Worm (Caenorhabditis elegans) whole organism, L1 larva: ENCODE measurements around the gene npr-43.
A peak's percentile ranks its signal among the peaks of the same experiment; 100 is the strongest.

ENCODE experiments used
- aha-1 ChIP-seq: fragments of 150-350 bp; optimal IDR thresholded peaks from 2 replicates; lab custom pipeline; 2014; ENCODE audit warnings: missing biosample characterization, missing genetic modification characterization
- aly-2 ChIP-seq: fragments of 150-350 bp; optimal IDR thresholded peaks from 2 replicates; lab custom pipeline; 2014; ENCODE audit warnings: missing biosample characterization, missing genetic modification characterization
- ama-1 ChIP-seq: fragments of 150-350 bp; optimal IDR thresholded peaks from 2 replicates; lab custom pipeline; 2014
- blmp-1 ChIP-seq: fragments of 150-350 bp; optimal IDR thresholded peaks from 2 replicates; lab custom pipeline; 2014; ENCODE audit warnings: missing biosample characterization, missing genetic modification characterization
- ceh-63 ChIP-seq: fragments of 200-800 bp; sonication (Bioruptor generic); optimal IDR thresholded peaks from 2 replicates; lab custom pipeline; 2018; ENCODE audit warnings: mild to moderate bottlenecking, missing genetic modification characterization, missing compliant biosample characterization
- ceh-8 ChIP-seq: fragments of 200-800 bp; sonication (Bioruptor generic); optimal IDR thresholded peaks from 2 replicates; lab custom pipeline; 2018; ENCODE audit warnings: mild to moderate bottlenecking, missing genetic modification characterization, moderate library complexity, missing compliant biosample characterization
- dsc-1 ChIP-seq: sonication (generic microtip); optimal IDR thresholded peaks from 2 replicates; lab custom pipeline; 2016; ENCODE audit warnings: mild to moderate bottlenecking, missing genetic modification characterization, missing compliant biosample characterization
- efl-1 ChIP-seq, 4 experiments: fragments of 150-350 bp; optimal IDR thresholded peaks in 3 of 4; peaks in 1 of 4; 1 replicate in 1 of 4; 2 replicates in 3 of 4; lab custom pipeline; 2014; ENCODE audit warnings: missing biosample characterization in 2 of 4, missing genetic modification characterization in 2 of 4, missing genetic modification reagents in 2 of 4
- egl-13 ChIP-seq: sonication (generic microtip); optimal IDR thresholded peaks from 2 replicates; lab custom pipeline; 2016; ENCODE audit warnings: missing genotype, missing genetic modification reagents, missing genetic modification characterization, missing compliant biosample characterization
- egl-27 ChIP-seq, 2 experiments: fragments of 150-350 bp in 1 of 2; sonication (generic microtip); optimal IDR thresholded peaks; 3 replicates each; lab custom pipeline; 2017 to 2018; ENCODE audit warnings: missing biosample characterization in 2 of 2, missing genetic modification characterization in 2 of 2, missing genetic modification reagents in 2 of 2
- fkh-10 ChIP-seq: sonication (generic microtip); optimal IDR thresholded peaks from 2 replicates; lab custom pipeline; 2017; ENCODE audit warnings: missing biosample characterization, missing genetic modification reagents, missing genetic modification characterization
- fkh-4 ChIP-seq: sonication (generic microtip); optimal IDR thresholded peaks from 2 replicates; lab custom pipeline; 2016; ENCODE audit warnings: missing compliant biosample characterization, missing genetic modification characterization, borderline replicate concordance
- fos-1 ChIP-seq: fragments of 150-350 bp; optimal IDR thresholded peaks from 2 replicates; lab custom pipeline; 2014; ENCODE audit warnings: missing biosample characterization, missing genetic modification characterization
- hlh-4 ChIP-seq: sonication (generic microtip); optimal IDR thresholded peaks from 2 replicates; lab custom pipeline; 2016; ENCODE audit warnings: mild to moderate bottlenecking, missing genetic modification characterization, missing compliant biosample characterization
- lin-14 ChIP-seq: fragments of 200-800 bp; sonication (Bioruptor generic); optimal IDR thresholded peaks from 2 replicates; lab custom pipeline; 2018; ENCODE audit warnings: mild to moderate bottlenecking, missing genetic modification characterization, moderate library complexity, missing compliant biosample characterization
- lin-15B ChIP-seq: fragments of 150-350 bp; sonication (generic microtip); optimal IDR thresholded peaks from 3 replicates; lab custom pipeline; 2014; ENCODE audit warnings: missing biosample characterization, missing genetic modification characterization
- lin-35 ChIP-seq, 2 experiments: fragments of 150-350 bp; optimal IDR thresholded peaks; 2 replicates each; lab custom pipeline; 2014; ENCODE audit warnings: missing biosample characterization in 2 of 2, missing genetic modification characterization in 2 of 2, missing genetic modification reagents in 2 of 2
- lin-39 ChIP-seq: fragments of 150-350 bp; optimal IDR thresholded peaks from 2 replicates; lab custom pipeline; 2014; ENCODE audit warnings: missing biosample characterization, missing genetic modification reagents, missing genetic modification characterization
- lir-3 ChIP-seq: sonication (generic microtip); optimal IDR thresholded peaks from 2 replicates; lab custom pipeline; 2016; ENCODE audit warnings: mild to moderate bottlenecking, missing genetic modification characterization, moderate library complexity, missing compliant biosample characterization; ENCODE audit not compliant: poor library complexity
- mdl-1 ChIP-seq, 2 experiments: fragments of 150-350 bp; optimal IDR thresholded peaks; 2 replicates each; lab custom pipeline; 2014 to 2017; ENCODE audit warnings: missing biosample characterization in 2 of 2, missing genetic modification characterization in 2 of 2, inconsistent platforms in 1 of 2
- mep-1 ChIP-seq: fragments of 150-350 bp; optimal IDR thresholded peaks from 2 replicates; lab custom pipeline; 2014; ENCODE audit warnings: missing biosample characterization, missing genetic modification characterization
- nhr-19 ChIP-seq: fragments of 200-800 bp; sonication (Bioruptor generic); conservative IDR thresholded peaks from 2 replicates; pipeline ENCODE4 v1.3.6; 2022; ENCODE audit warnings: missing genetic modification characterization, missing compliant biosample characterization
- nhr-20 ChIP-seq: sonication (generic microtip); optimal IDR thresholded peaks from 2 replicates; lab custom pipeline; 2016; ENCODE audit warnings: mild to moderate bottlenecking, missing genetic modification characterization, missing compliant biosample characterization
- nhr-28 ChIP-seq: fragments of 150-350 bp; optimal IDR thresholded peaks from 2 replicates; lab custom pipeline; 2014; ENCODE audit warnings: missing biosample characterization, missing genetic modification characterization
- nhr-71 ChIP-seq: sonication (generic microtip); optimal IDR thresholded peaks from 2 replicates; lab custom pipeline; 2016; ENCODE audit warnings: mild to moderate bottlenecking, missing genetic modification characterization, moderate library complexity, missing compliant biosample characterization
- nhr-76 ChIP-seq: sonication (generic microtip); optimal IDR thresholded peaks from 2 replicates; lab custom pipeline; 2017; ENCODE audit warnings: missing biosample characterization, missing genetic modification characterization
- nhr-85 ChIP-seq: sonication (generic microtip); peaks from one replicate; lab custom pipeline; 2016; ENCODE audit warnings: missing genetic modification characterization, inconsistent platforms, missing compliant biosample characterization
- pag-3 ChIP-seq: sonication (generic microtip); optimal IDR thresholded peaks from 2 replicates; lab custom pipeline; 2017; ENCODE audit warnings: missing genetic modification characterization, mild to moderate bottlenecking, missing compliant biosample characterization, antibody characterized with exemption, borderline replicate concordance; ENCODE audit not compliant: insufficient read depth
- pax-3 ChIP-seq: fragments of 200-800 bp; sonication (Bioruptor generic); optimal IDR thresholded peaks from 2 replicates; lab custom pipeline; 2018; ENCODE audit warnings: mild to moderate bottlenecking, missing genetic modification characterization, moderate library complexity, missing compliant biosample characterization
- pqm-1 ChIP-seq: sonication (generic microtip); optimal IDR thresholded peaks from 3 replicates; lab custom pipeline; 2017; ENCODE audit warnings: missing biosample characterization, missing genetic modification characterization
- rnt-1 ChIP-seq: sonication (generic microtip); optimal IDR thresholded peaks from 2 replicates; lab custom pipeline; 2016; ENCODE audit warnings: mild to moderate bottlenecking, missing genetic modification characterization, moderate library complexity, missing compliant biosample characterization
- sox-4 ChIP-seq: sonication (generic microtip); optimal IDR thresholded peaks from 2 replicates; lab custom pipeline; 2016; ENCODE audit warnings: missing genetic modification characterization, missing compliant biosample characterization
- sup-37 ChIP-seq: fragments of 200-800 bp; sonication (Bioruptor generic); optimal IDR thresholded peaks from 2 replicates; lab custom pipeline; 2018; ENCODE audit warnings: mild to moderate bottlenecking, missing genetic modification characterization, missing compliant biosample characterization
- unc-130 ChIP-seq: fragments of 150-350 bp; optimal IDR thresholded peaks from 2 replicates; lab custom pipeline; 2017; ENCODE audit warnings: missing biosample characterization, missing genetic modification characterization, inconsistent platforms
- unc-98 ChIP-seq: fragments of 200-800 bp; sonication (Bioruptor generic); IDR thresholded peaks from 2 replicates; pipeline ENCODE4 v1.3.6; 2022; ENCODE audit warnings: missing genetic modification characterization, missing compliant biosample characterization
- zag-1 ChIP-seq: fragments of 150-350 bp; optimal IDR thresholded peaks from 2 replicates; lab custom pipeline; 2014; ENCODE audit warnings: missing biosample characterization, missing genetic modification characterization
- ztf-11 ChIP-seq, 2 experiments: sonication (generic microtip); optimal IDR thresholded peaks; 2 replicates each; lab custom pipeline; 2016 to 2017; ENCODE audit warnings: missing genetic modification characterization in 2 of 2, missing biosample characterization in 1 of 2, missing compliant biosample characterization in 1 of 2

npr-43 gene

DNA sequence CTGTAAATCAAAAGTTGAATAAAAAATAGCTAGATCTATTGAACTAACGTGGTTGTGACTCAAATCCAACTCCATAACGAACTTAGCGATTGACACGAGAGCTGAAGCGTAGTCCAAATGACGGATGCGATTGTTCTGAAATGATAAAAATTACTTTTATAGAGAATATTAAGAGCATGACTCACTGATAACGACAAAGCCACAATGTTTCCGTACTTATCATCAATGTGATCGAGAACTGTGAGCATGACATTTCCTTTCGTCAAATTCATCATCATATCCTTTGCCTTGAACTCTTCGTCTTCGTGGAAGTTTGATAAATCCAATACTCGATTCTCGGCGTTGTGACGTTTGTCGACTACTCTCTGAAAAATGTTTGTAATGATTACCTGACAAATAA is 35.1 kb upstream of the npr-43 start (continued):
- TF ChIP-seq sox-4 (tag; lab: Kevin White, UChicago): no peak
- no peak for TF ChIP-seq unc-130 (tag; lab: Kevin White, UChicago)
- no peak for TF ChIP-seq nhr-28 (tag; lab: Kevin White, UChicago)
- no peak for TF ChIP-seq hlh-4 (tag; lab: Kevin White, UChicago)
- TF ChIP-seq unc-98 (GFP tag; lab: Robert Waterston, UW): no peak
- no peak for TF ChIP-seq lin-15B (tag; lab: Kevin White, UChicago)

DNA sequence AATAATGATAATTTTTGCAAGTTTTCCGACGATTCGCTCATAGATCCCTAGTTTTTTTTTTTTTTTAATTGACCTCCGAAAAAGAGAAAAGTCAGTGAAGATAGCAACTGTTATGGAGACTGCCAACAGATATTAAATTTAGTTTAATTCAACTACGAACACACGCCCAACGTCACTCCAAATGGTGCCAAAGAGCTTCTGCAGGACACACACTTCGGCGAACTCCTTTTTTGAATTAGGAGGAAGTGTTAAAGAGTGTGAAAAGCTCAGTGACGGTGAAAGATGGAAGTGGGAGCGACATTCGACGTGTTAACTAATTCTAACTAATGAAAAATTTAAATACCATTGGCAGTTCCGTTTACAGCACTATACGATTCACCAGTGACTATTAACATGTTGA is 33.1 kb upstream of the npr-43 start:
- TF ChIP-seq ztf-11 (tag; optimal IDR thresholded peaks at IDR 0.05; lab: Kevin White, UChicago) (no peak), sup-37 (GFP tag; lab: Kevin White, UChicago) (no peak), nhr-20 (tag; lab: Kevin White, UChicago) (no peak), egl-27 (tag; optimal IDR thresholded peaks at IDR 0.05; lab: Kevin White, UChicago) (no peak), lin-35 (GFP tag; optimal IDR thresholded peaks at IDR 0.05; lab: Kevin White, UChicago) (no peak), efl-1 (optimal IDR thresholded peaks at IDR 0.05; lab: Kevin White, UChicago) (no peak), efl-1 (GFP tag; optimal IDR thresholded peaks at IDR 0.05 in 1 of 2; lab: Kevin White, UChicago) (peak in 1 of 2 experiments; percentile 84), lin-39 (tag; lab: Kevin White, UChicago) (no peak)
- TF ChIP-seq, all 84 proteins: peak for 1

DNA sequence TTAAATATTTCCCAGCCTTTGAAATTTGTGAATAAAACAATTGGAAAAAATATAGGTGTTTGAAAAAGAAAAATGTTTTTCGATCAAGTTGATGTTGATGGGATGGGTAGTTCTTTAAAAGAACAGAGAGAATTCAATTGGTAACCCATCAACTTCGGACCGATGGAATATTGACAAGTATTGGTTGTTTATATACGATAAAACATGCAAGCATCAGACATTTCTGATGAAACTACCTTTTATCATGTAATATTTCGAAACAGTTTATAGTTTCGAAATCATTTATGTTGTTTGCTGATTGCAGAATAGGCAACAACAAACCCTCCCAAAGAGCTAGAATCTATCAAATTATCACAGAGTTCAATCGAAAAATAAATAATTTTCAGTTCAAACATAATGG is 31.0 kb upstream of the npr-43 start:
- no peak for TF ChIP-seq lir-3
- TF ChIP-seq aha-1 (tag; lab: Kevin White, UChicago): no peak
- TF ChIP-seq lin-39 (tag; lab: Kevin White, UChicago): no peak

DNA sequence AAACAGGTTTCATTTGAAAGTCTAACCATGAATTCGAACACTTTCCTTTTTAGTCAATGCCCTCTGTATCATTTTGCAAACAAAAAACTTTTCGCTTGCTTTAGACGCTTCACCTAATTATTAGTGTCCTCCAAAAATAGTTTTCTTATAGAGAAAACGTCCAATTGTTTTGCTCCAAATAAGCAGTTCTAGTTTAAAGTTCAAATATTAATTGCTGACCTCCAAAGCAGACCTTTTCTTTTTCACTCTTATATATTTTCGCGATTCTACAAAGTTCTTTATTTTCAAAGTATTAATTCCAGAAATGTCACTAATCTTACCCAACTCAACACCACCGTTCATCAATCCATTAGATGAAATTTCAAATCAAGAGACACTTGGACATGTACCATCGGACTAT is 29.9 kb upstream of the npr-43 start, which contains the start of gene gnrr-2:
Gene gnrr-2, plus strand, starts transcription at position 301 of the 400 bp plus-strand sequence.
- no peak for TF ChIP-seq nhr-71 (tag; lab: Kevin White, UChicago)
- no peak for TF ChIP-seq fkh-10 (GFP tag; lab: Kevin White, UChicago)
- no peak for TF ChIP-seq mdl-1 (tag; optimal IDR thresholded peaks at IDR 0.05; lab: Kevin White, UChicago)
- TF ChIP-seq nhr-76 (tag; lab: Kevin White, UChicago): no peak
- no peak for TF ChIP-seq fkh-4 (tag; lab: Kevin White, UChicago)
- no peak for TF ChIP-seq ama-1
- no peak for TF ChIP-seq ceh-63 (GFP tag; lab: Kevin White, UChicago)
- TF ChIP-seq lin-14 (GFP tag; lab: Kevin White, UChicago): no peak
- no peak for TF ChIP-seq nhr-19 (GFP tag; lab: Robert Waterston, UW)
- TF ChIP-seq aly-2 (tag; lab: Kevin White, UChicago): no peak
- no peak for TF ChIP-seq fos-1 (tag; lab: Kevin White, UChicago)
- no peak for TF ChIP-seq lir-3
- TF ChIP-seq nhr-85 (tag; lab: Kevin White, UChicago): no peak
- TF ChIP-seq nhr-28 (tag; lab: Kevin White, UChicago): no peak
- TF ChIP-seq pqm-1 (tag; lab: Kevin White, UChicago): no peak
- TF ChIP-seq blmp-1 (tag; lab: Kevin White, UChicago): no peak
- no peak for TF ChIP-seq mep-1
- no peak for TF ChIP-seq egl-13 (tag; lab: Kevin White, UChicago)
- TF ChIP-seq dsc-1 (tag; lab: Kevin White, UChicago): no peak
- TF ChIP-seq lin-39 (tag; lab: Kevin White, UChicago): no peak

DNA sequence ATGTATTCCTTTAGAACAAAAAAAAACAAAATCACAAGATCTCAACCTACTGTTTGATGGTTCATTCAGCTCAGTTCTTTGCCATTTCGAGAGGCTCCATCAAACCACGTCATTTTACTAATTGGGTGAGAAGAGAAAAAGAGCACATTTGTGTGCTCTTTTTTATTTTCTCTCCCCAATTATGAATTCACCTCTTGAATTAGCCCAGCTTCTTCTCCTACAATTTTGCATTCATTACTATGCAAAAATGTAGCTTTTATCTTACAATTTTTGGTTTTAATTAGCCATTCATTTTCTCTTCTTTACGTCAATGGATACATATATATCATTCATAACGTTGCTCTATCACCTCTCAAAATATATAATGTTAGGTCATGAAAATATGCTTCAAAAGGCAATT is 26.8 kb upstream of the npr-43 start:
- TF ChIP-seq lin-14 (GFP tag; lab: Kevin White, UChicago): peak; percentile 48
- TF ChIP-seq nhr-71 (tag; lab: Kevin White, UChicago): peak; percentile 11
- peak; percentile 90 for TF ChIP-seq ceh-8 (GFP tag; lab: Kevin White, UChicago)
- peak; percentile 5 for TF ChIP-seq pax-3 (tag; lab: Kevin White, UChicago)
- TF ChIP-seq zag-1 (tag; lab: Kevin White, UChicago): no peak
- TF ChIP-seq pag-3 (tag; lab: Kevin White, UChicago): no peak
- no peak for TF ChIP-seq rnt-1 (tag; lab: Kevin White, UChicago)
